Worm (Caenorhabditis elegans): ENCODE results near the gene srb-16.

ce11 chrII:5136296-5136767 lies 14.4 kb downstream of the srb-16 start, which contains the start of gene F58A6.2:
- no peak for TF ChIP-seq flt-1 (GFP tag; IDR thresholded peaks at IDR 0.05)
- TF ChIP-seq hmg-4 (GFP tag; optimal IDR thresholded peaks at IDR 0.05), result no peak
- no peak for TF ChIP-seq ama-1 (optimal IDR thresholded peaks at IDR 0.05)
- no peak for TF ChIP-seq F13C5.2 (tag; optimal IDR thresholded peaks at IDR 0.05)
- no peak for TF ChIP-seq B0310.2 (tag; optimal IDR thresholded peaks at IDR 0.05)
- TF ChIP-seq aly-1 (tag; optimal IDR thresholded peaks at IDR 0.05), result no peak
- TF ChIP-seq scrt-1 (GFP tag; IDR thresholded peaks at IDR 0.05), result no peak
- TF ChIP-seq sea-1 (GFP tag; conservative IDR thresholded peaks at IDR 0.05), result no peak
- TF ChIP-seq hmbx-1 (tag; optimal IDR thresholded peaks at IDR 0.05), result no peak
